Fruit fly (Drosophila melanogaster) whole organism, embryonic: Measurements from ENCODE around the gene CG17377.
A peak's percentile ranks its signal among the peaks of the same experiment; 100 is the strongest.

Experiments
- Atf6 ChIP-seq: fragments of 200-800 bp; sonication (Bioruptor generic); IDR thresholded peaks from 2 replicates; pipeline ENCODE4 v1.3.6; 2022; ENCODE audit warnings: missing biosample characterization, missing genetic modification characterization
- CG10209 ChIP-seq: fragments of 200-800 bp; sonication (Bioruptor generic); optimal IDR thresholded peaks from 3 replicates; lab custom pipeline; 2017; ENCODE audit warnings: missing biosample characterization, mild to moderate bottlenecking, missing genetic modification characterization, missing genetic modification reagents
- CG11398 ChIP-seq: fragments of 200-800 bp; sonication (Bioruptor generic); optimal IDR thresholded peaks from 2 replicates; lab custom pipeline; 2016; ENCODE audit warnings: missing biosample characterization, missing genetic modification characterization
- CG11560 ChIP-seq: fragments of 200-800 bp; sonication (Bioruptor generic); IDR thresholded peaks from 3 replicates; pipeline ENCODE4 v1.3.6; 2022; ENCODE audit warnings: missing biosample characterization, missing genetic modification characterization
- CG14710 ChIP-seq: fragments of 200-800 bp; sonication (Bioruptor generic); optimal IDR thresholded peaks from 3 replicates; lab custom pipeline; 2019; ENCODE audit warnings: missing biosample characterization, mild to moderate bottlenecking, missing genetic modification characterization, moderate library complexity
- CG18599 ChIP-seq: fragments of 200-800 bp; sonication (Bioruptor generic); optimal IDR thresholded peaks from 3 replicates; lab custom pipeline; 2017; ENCODE audit warnings: missing biosample characterization, missing genetic modification characterization, mild to moderate bottlenecking, moderate library complexity, missing genetic modification reagents
- CG2678 ChIP-seq: fragments of 200-800 bp; sonication (Bioruptor generic); optimal IDR thresholded peaks from 3 replicates; lab custom pipeline; 2019; ENCODE audit warnings: missing biosample characterization, mild to moderate bottlenecking, missing genetic modification characterization, moderate library complexity
- CG30403 ChIP-seq: fragments of 200-800 bp; sonication (Bioruptor generic); optimal IDR thresholded peaks from 3 replicates; lab custom pipeline; 2016; ENCODE audit warnings: missing biosample characterization, missing genetic modification characterization
- CG3838 ChIP-seq: fragments of 200-800 bp; sonication (Bioruptor generic); optimal IDR thresholded peaks from 3 replicates; lab custom pipeline; 2016; ENCODE audit warnings: missing biosample characterization, missing genetic modification characterization
- CG3995 ChIP-seq: fragments of 200-800 bp; sonication (Bioruptor generic); optimal IDR thresholded peaks from 3 replicates; lab custom pipeline; 2016; ENCODE audit warnings: missing biosample characterization, missing genetic modification characterization
- CG4404 ChIP-seq: fragments of 200-800 bp; sonication (Bioruptor generic); IDR thresholded peaks from 2 replicates; pipeline ENCODE4 v1.3.6; 2022; ENCODE audit warnings: missing biosample characterization, missing genetic modification characterization
- CG5180 ChIP-seq: fragments of 200-800 bp; sonication (Bioruptor generic); optimal IDR thresholded peaks from 3 replicates; lab custom pipeline; 2017; ENCODE audit warnings: missing biosample characterization, missing genetic modification characterization, mild to moderate bottlenecking, moderate library complexity, missing genetic modification reagents
- CG5245 ChIP-seq: fragments of 200-800 bp; sonication (Bioruptor generic); optimal IDR thresholded peaks from 3 replicates; lab custom pipeline; 2016; ENCODE audit warnings: missing biosample characterization, missing genetic modification characterization
- CG6813 ChIP-seq: fragments of 200-800 bp; sonication (Bioruptor generic); optimal IDR thresholded peaks from 2 replicates; lab custom pipeline; 2017; ENCODE audit warnings: missing biosample characterization, missing genetic modification characterization, mild to moderate bottlenecking, moderate library complexity, missing genetic modification reagents
- CG6854 ChIP-seq: fragments of 200-800 bp; sonication (Bioruptor generic); optimal IDR thresholded peaks from 3 replicates; lab custom pipeline; 2017; ENCODE audit warnings: missing biosample characterization, mild to moderate bottlenecking, missing genetic modification characterization
- CG8290 ChIP-seq, 3 experiments: fragments of 200-800 bp; sonication (Bioruptor generic); optimal IDR thresholded peaks; 2 replicates each; lab custom pipeline; 2016 to 2019; ENCODE audit warnings: missing biosample characterization in 3 of 3, missing genetic modification characterization in 3 of 3, mild to moderate bottlenecking in 2 of 3, moderate library complexity in 1 of 3
- CG9609 ChIP-seq: fragments of 200-800 bp; sonication (Bioruptor generic); optimal IDR thresholded peaks from 3 replicates; lab custom pipeline; 2016; ENCODE audit warnings: missing biosample characterization, missing genetic modification characterization
- CkIIα-i1 ChIP-seq: fragments of 200-800 bp; sonication (Bioruptor generic); IDR thresholded peaks from 2 replicates; pipeline ENCODE4 v1.3.6; 2022; ENCODE audit warnings: missing biosample characterization, missing genetic modification characterization
- Dek ChIP-seq: fragments of 200-800 bp; sonication (Bioruptor generic); optimal IDR thresholded peaks from 3 replicates; lab custom pipeline; 2019; ENCODE audit warnings: missing biosample characterization, mild to moderate bottlenecking, missing genetic modification characterization, moderate library complexity
- ERR ChIP-seq: fragments of 200-800 bp; sonication (Bioruptor generic); optimal IDR thresholded peaks from 2 replicates; lab custom pipeline; 2016; ENCODE audit warnings: missing biosample characterization, missing genetic modification characterization
- GATAe ChIP-seq: fragments of 200-800 bp; sonication (Bioruptor generic); conservative IDR thresholded peaks from 2 replicates; pipeline ENCODE4 v1.3.6; 2022; ENCODE audit warnings: missing biosample characterization, missing genetic modification characterization
- HmgZ ChIP-seq: fragments of 200-800 bp; sonication (Bioruptor generic); optimal IDR thresholded peaks from 2 replicates; lab custom pipeline; 2018; ENCODE audit warnings: missing biosample characterization, mild to moderate bottlenecking, missing genetic modification characterization
- Kr ChIP-seq: fragments of 200-800 bp; sonication (Bioruptor generic); optimal IDR thresholded peaks from 2 replicates; lab custom pipeline; 2017; ENCODE audit warnings: missing biosample characterization, mild to moderate bottlenecking, missing genetic modification characterization
- Lhr ChIP-seq: fragments of 200-800 bp; sonication (Bioruptor generic); optimal IDR thresholded peaks from 3 replicates; lab custom pipeline; 2017; ENCODE audit warnings: mild to moderate bottlenecking, missing biosample characterization, missing genetic modification reagents, missing genetic modification characterization
- Mes4 ChIP-seq: fragments of 200-800 bp; sonication (Bioruptor generic); optimal IDR thresholded peaks from 2 replicates; lab custom pipeline; 2016; ENCODE audit warnings: missing biosample characterization, missing genetic modification characterization
- Nf-YC ChIP-seq: fragments of 200-800 bp; optimal IDR thresholded peaks from 3 replicates; lab custom pipeline; 2019; ENCODE audit warnings: missing biosample characterization, mild to moderate bottlenecking, missing genetic modification characterization, moderate library complexity
- ac ChIP-seq: fragments of 200-800 bp; sonication (Bioruptor generic); optimal IDR thresholded peaks from 3 replicates; lab custom pipeline; 2017; ENCODE audit warnings: missing biosample characterization, mild to moderate bottlenecking, missing genetic modification characterization
- ato ChIP-seq: fragments of 200-800 bp; sonication (Bioruptor generic); IDR thresholded peaks from 2 replicates; pipeline ENCODE4 v1.3.6; 2022; ENCODE audit warnings: missing biosample characterization, missing genetic modification characterization; ENCODE audit not compliant: partially characterized antibody
- bbx ChIP-seq: fragments of 200-800 bp; sonication (Bioruptor generic); IDR thresholded peaks from 2 replicates; pipeline ENCODE4 v1.3.6; 2022; ENCODE audit warnings: missing biosample characterization, missing genetic modification characterization; ENCODE audit not compliant: partially characterized antibody
- cad ChIP-seq: fragments of >200 bp; optimal IDR thresholded peaks from 2 replicates; lab custom pipeline; 2017; ENCODE audit warnings: missing biosample characterization, missing genetic modification characterization
- corto ChIP-seq: fragments of 200-800 bp; sonication (Bioruptor generic); optimal IDR thresholded peaks from 2 replicates; lab custom pipeline; 2016; ENCODE audit warnings: missing biosample characterization, mild to moderate bottlenecking, missing genetic modification characterization, moderate library complexity
- cwo ChIP-seq: fragments of 200-800 bp; sonication (Bioruptor generic); optimal IDR thresholded peaks from 3 replicates; lab custom pipeline; 2017; ENCODE audit warnings: missing biosample characterization, missing genetic modification characterization, mild to moderate bottlenecking, moderate library complexity, missing genetic modification reagents
- dmrt11E ChIP-seq: fragments of 200-800 bp; sonication (Bioruptor generic); optimal IDR thresholded peaks from 3 replicates; lab custom pipeline; 2018; ENCODE audit warnings: missing biosample characterization, mild to moderate bottlenecking, missing genetic modification characterization, moderate library complexity
- eve ChIP-seq, 2 experiments: fragments of >200 bp; optimal IDR thresholded peaks; 2 replicates each; lab custom pipeline; 2017; ENCODE audit warnings: missing biosample characterization in 2 of 2, missing genetic modification characterization in 2 of 2
- exex ChIP-seq: fragments of 200-800 bp; sonication (Bioruptor generic); optimal IDR thresholded peaks from 4 replicates; lab custom pipeline; 2018; ENCODE audit warnings: missing biosample characterization, mild to moderate bottlenecking, missing genetic modification characterization, moderate library complexity
- hbn ChIP-seq: fragments of 200-800 bp; sonication (Bioruptor generic); IDR thresholded peaks from 2 replicates; pipeline ENCODE4 v1.3.6; 2022; ENCODE audit warnings: missing biosample characterization, missing genetic modification characterization; ENCODE audit not compliant: partially characterized antibody
- inv ChIP-seq: fragments of 200-800 bp; sonication (Bioruptor generic); IDR thresholded peaks from 2 replicates; pipeline ENCODE4 v1.3.6; 2022; ENCODE audit warnings: missing biosample characterization, missing genetic modification characterization; ENCODE audit not compliant: partially characterized antibody
- lab ChIP-seq: fragments of 200-800 bp; sonication (Bioruptor generic); optimal IDR thresholded peaks from 3 replicates; lab custom pipeline; 2017; ENCODE audit warnings: missing biosample characterization, missing genetic modification characterization, mild to moderate bottlenecking, moderate library complexity, missing genetic modification reagents
- pb ChIP-seq: fragments of 200-800 bp; sonication (Bioruptor generic); optimal IDR thresholded peaks from 3 replicates; lab custom pipeline; 2016; ENCODE audit warnings: missing biosample characterization, missing genetic modification characterization
- peb ChIP-seq: fragments of 200-800 bp; sonication (Bioruptor generic); IDR thresholded peaks from 2 replicates; pipeline ENCODE4 v1.3.6; 2022; ENCODE audit warnings: missing biosample characterization, missing genetic modification characterization
- phol ChIP-seq: fragments of 200-800 bp; sonication (Bioruptor generic); optimal IDR thresholded peaks from 3 replicates; lab custom pipeline; 2018; ENCODE audit warnings: missing biosample characterization, mild to moderate bottlenecking, missing genetic modification characterization, moderate library complexity
- pita ChIP-seq: fragments of 200-800 bp; sonication (Bioruptor generic); optimal IDR thresholded peaks from 2 replicates; lab custom pipeline; 2017; ENCODE audit warnings: missing biosample characterization, mild to moderate bottlenecking, missing genetic modification characterization
- rib ChIP-seq: fragments of 200-800 bp; sonication (Bioruptor generic); IDR thresholded peaks from 2 replicates; pipeline ENCODE4 v1.3.6; 2022; ENCODE audit warnings: missing biosample characterization, missing genetic modification characterization
- salm ChIP-seq: fragments of 200-800 bp; sonication (Bioruptor generic); optimal IDR thresholded peaks from 2 replicates; lab custom pipeline; 2018; ENCODE audit warnings: missing biosample characterization, mild to moderate bottlenecking, missing genetic modification characterization
- slp2 ChIP-seq: fragments of 200-800 bp; sonication (Bioruptor generic); optimal IDR thresholded peaks from 2 replicates; lab custom pipeline; 2016; ENCODE audit warnings: missing biosample characterization, missing genetic modification characterization
- sna ChIP-seq: fragments of 200-800 bp; sonication (Bioruptor generic); IDR thresholded peaks from 2 replicates; pipeline ENCODE4 v1.3.6; 2022; ENCODE audit warnings: missing biosample characterization, missing genetic modification characterization; ENCODE audit not compliant: partially characterized antibody
- sug ChIP-seq: fragments of 200-800 bp; optimal IDR thresholded peaks from 2 replicates; lab custom pipeline; 2019; ENCODE audit warnings: missing biosample characterization, mild to moderate bottlenecking, missing genetic modification characterization, moderate library complexity
- tll ChIP-seq, 2 experiments: fragments of 200-800 bp in 1 of 2; fragments of >200 bp in 1 of 2; sonication (Bioruptor generic) in 1 of 2; optimal IDR thresholded peaks; 2 replicates each; lab custom pipeline; 2017 to 2019; ENCODE audit warnings: missing biosample characterization in 2 of 2, missing genetic modification characterization in 2 of 2, mild to moderate bottlenecking in 1 of 2, moderate library complexity in 1 of 2
- vfl ChIP-seq: fragments of 200-800 bp; sonication (Bioruptor generic); optimal IDR thresholded peaks from 2 replicates; lab custom pipeline; 2016; ENCODE audit warnings: missing biosample characterization, missing genetic modification characterization
- zen ChIP-seq: fragments of 200-800 bp; sonication (Bioruptor generic); optimal IDR thresholded peaks from 3 replicates; lab custom pipeline; 2018; ENCODE audit warnings: missing biosample characterization, mild to moderate bottlenecking, missing genetic modification characterization, moderate library complexity

CG17377 gene

DNA sequence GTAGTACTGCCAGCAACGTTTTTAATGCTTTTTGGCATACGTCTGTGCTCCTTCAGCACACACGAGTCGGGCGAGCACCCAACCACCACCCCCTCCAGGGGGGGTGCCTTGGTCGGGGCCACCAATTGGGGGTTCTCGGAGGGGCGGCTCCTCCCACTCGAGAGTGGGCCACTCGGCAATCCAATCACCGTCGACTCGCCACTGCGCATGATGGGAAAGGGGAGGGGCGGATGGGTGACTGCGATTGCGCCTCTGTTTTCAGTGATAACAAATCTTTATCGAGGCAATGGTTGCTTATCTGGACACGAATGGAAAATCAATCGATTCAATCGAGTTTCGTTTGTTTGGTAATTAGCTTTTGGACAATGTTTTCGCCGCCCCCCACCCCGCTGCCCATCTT, 14.9 kb upstream of the CG17377 start (continued):
- TF ChIP-seq phol = no peak
- TF ChIP-seq CG30403 (GFP tag; lab: Kevin White, UChicago) = no peak
- peak; percentile 99 for TF ChIP-seq Nf-YC (tag; lab: Kevin White, UChicago)
- no peak for TF ChIP-seq corto
- TF ChIP-seq pita = no peak
- no peak; the same call in 1 of the 2 replicates for TF ChIP-seq bbx
- TF ChIP-seq CG3838 (GFP tag; lab: Kevin White, UChicago) = no peak
- no peak for TF ChIP-seq Mes4 (GFP tag; lab: Kevin White, UChicago)
- no peak for TF ChIP-seq cad (GFP tag; lab: Kevin White, UChicago)
- no peak for TF ChIP-seq CG4404 (GFP tag; lab: Robert Waterston, UW)
- no peak for TF ChIP-seq CG11560 (tag; lab: Robert Waterston, UW)
- no peak for TF ChIP-seq eve (GFP tag; optimal IDR thresholded peaks at IDR 0.05; lab: Kevin White, UChicago)
- TF ChIP-seq CG6854 (GFP tag; lab: Kevin White, UChicago) = no peak
- no peak for TF ChIP-seq salm (tag; lab: Kevin White, UChicago)
- no peak for TF ChIP-seq dmrt11E
- no peak for TF ChIP-seq hbn (GFP tag; lab: Robert Waterston, UW)
- TF ChIP-seq CG9609 (GFP tag; lab: Kevin White, UChicago) = no peak
- TF ChIP-seq slp2 (GFP tag; lab: Kevin White, UChicago) = no peak
- no peak for TF ChIP-seq ac (GFP tag; lab: Kevin White, UChicago)
- TF ChIP-seq CG3995 (GFP tag; lab: Kevin White, UChicago) = no peak
- TF ChIP-seq Dek (tag; lab: Kevin White, UChicago) = no peak
- no peak for TF ChIP-seq CG5245 (GFP tag; lab: Kevin White, UChicago)
- no peak for TF ChIP-seq Atf6 (GFP tag; lab: Robert Waterston, UW)
- TF ChIP-seq CG10209 (GFP tag; lab: Kevin White, UChicago) = no peak
- no peak for TF ChIP-seq ERR (GFP tag; lab: Kevin White, UChicago)
- TF ChIP-seq CG18599 (GFP tag; lab: Kevin White, UChicago) = no peak
- peak; percentile 4 for TF ChIP-seq lab (GFP tag; lab: Kevin White, UChicago)
- TF ChIP-seq CG14710 (tag; lab: Kevin White, UChicago) = no peak
- no peak for TF ChIP-seq Kr (GFP tag; lab: Kevin White, UChicago)
- no peak for TF ChIP-seq peb (GFP tag; lab: Robert Waterston, UW)
- TF ChIP-seq sna = no peak
- TF ChIP-seq vfl (GFP tag; lab: Kevin White, UChicago) = no peak
- no peak for TF ChIP-seq inv (GFP tag; lab: Robert Waterston, UW)
- TF ChIP-seq CG6813 (GFP tag; lab: Kevin White, UChicago) = no peak
- TF ChIP-seq Lhr (GFP tag; lab: Kevin White, UChicago) = no peak
- no peak for TF ChIP-seq CG8290 (GFP tag; optimal IDR thresholded peaks at IDR 0.05; lab: Kevin White, UChicago)
- TF ChIP-seq CG8290 (tag; optimal IDR thresholded peaks at IDR 0.05; lab: Kevin White, UChicago) = peak in 1 of 2 experiments; percentile 6
- TF ChIP-seq CG2678 (tag; lab: Kevin White, UChicago) = no peak
- TF ChIP-seq ato (GFP tag; lab: Robert Waterston, UW) = no peak
- TF ChIP-seq CkIIα-i1 = no peak
- TF ChIP-seq cwo (GFP tag; lab: Kevin White, UChicago) = no peak
- TF ChIP-seq pb (GFP tag; lab: Kevin White, UChicago) = no peak
- TF ChIP-seq GATAe (GFP tag; lab: Robert Waterston, UW) = peak; percentile 95
- TF ChIP-seq sug (tag; lab: Kevin White, UChicago) = peak; percentile 85
- no peak for TF ChIP-seq tll (GFP tag; optimal IDR thresholded peaks at IDR 0.05; lab: Kevin White, UChicago)
- peak; percentile 59 for TF ChIP-seq exex
- no peak for TF ChIP-seq rib (GFP tag; lab: Robert Waterston, UW)
- TF ChIP-seq HmgZ = peak; percentile 34
- no peak for TF ChIP-seq zen (tag; lab: Kevin White, UChicago)
- TF ChIP-seq CG5180 = no peak
- no peak for TF ChIP-seq CG11398 (GFP tag; lab: Kevin White, UChicago)
